Worm (Caenorhabditis elegans) whole organism, midembryonic: Measurements from ENCODE around the gene byn-1.

Experiments used
- T22C8.4 ChIP-seq: fragments of 200-800 bp; sonication (Bioruptor generic); IDR thresholded peaks from 2 replicates; pipeline ENCODE4 v1.3.6; 2022; ENCODE audit warnings: missing genetic modification characterization, missing compliant biosample characterization
- flt-1 ChIP-seq: fragments of 200-800 bp; sonication (Bioruptor generic); IDR thresholded peaks from 2 replicates; pipeline ENCODE4 v1.3.6; 2022; ENCODE audit warnings: missing genetic modification characterization, missing compliant biosample characterization

DNA sequence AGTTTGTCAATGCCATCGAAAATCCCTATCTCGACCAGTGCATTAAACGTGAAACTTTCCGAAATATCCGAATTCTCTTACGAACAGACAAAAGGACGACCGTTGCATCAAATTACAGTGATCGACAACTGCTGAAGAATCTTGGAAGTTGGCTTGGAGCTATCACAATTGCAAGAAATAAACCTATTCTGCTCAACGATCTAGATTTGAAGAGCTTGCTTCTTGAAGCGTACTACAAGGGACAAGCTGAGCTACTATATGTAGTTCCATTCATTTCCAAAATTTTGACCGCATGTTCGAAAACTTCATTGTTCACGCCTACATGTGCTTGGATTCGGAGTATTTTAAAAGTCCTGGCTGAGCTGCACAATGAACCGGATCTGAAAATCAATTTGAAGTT is 22.2 kb downstream of the byn-1 start:
- no peak for TF ChIP-seq flt-1
- no peak for TF ChIP-seq T22C8.4
